Worm (Caenorhabditis elegans) whole organism, late embryonic: ENCODE results near the gene F47B8.1.

Source experiments
- C08G9.2 ChIP-seq: sonication (generic microtip); optimal IDR thresholded peaks from 2 replicates; lab custom pipeline; 2016; ENCODE audit warnings: mild to moderate bottlenecking, missing genetic modification characterization, moderate library complexity, missing compliant biosample characterization
- C38D4.7 ChIP-seq: fragments of 200-800 bp; sonication (Bioruptor generic); optimal IDR thresholded peaks from 2 replicates; lab custom pipeline; 2018; ENCODE audit warnings: mild to moderate bottlenecking, missing genetic modification characterization, moderate library complexity, missing compliant biosample characterization
- K09A11.1 ChIP-seq: sonication (generic microtip); optimal IDR thresholded peaks from 2 replicates; lab custom pipeline; 2017; ENCODE audit warnings: antibody characterized with exemption, mild to moderate bottlenecking, missing genetic modification characterization, missing compliant biosample characterization; ENCODE audit not compliant: insufficient read depth
- T23F11.4 ChIP-seq: fragments of 200-800 bp; sonication (Bioruptor generic); optimal IDR thresholded peaks from 2 replicates; lab custom pipeline; 2018; ENCODE audit warnings: mild to moderate bottlenecking, missing genetic modification characterization, missing compliant biosample characterization
- Y22D7AL.16 ChIP-seq: sonication (generic microtip); optimal IDR thresholded peaks from 2 replicates; lab custom pipeline; 2016; ENCODE audit warnings: missing genetic modification characterization, missing compliant biosample characterization
- ahr-1 ChIP-seq: sonication (generic microtip); optimal IDR thresholded peaks from 2 replicates; lab custom pipeline; 2016; ENCODE audit warnings: missing genetic modification characterization, missing compliant biosample characterization
- ama-1 ChIP-seq: fragments of 150-350 bp; optimal IDR thresholded peaks from 2 replicates; lab custom pipeline; 2014
- ceh-14 ChIP-seq: sonication (generic microtip); optimal IDR thresholded peaks from 2 replicates; lab custom pipeline; 2016; ENCODE audit warnings: missing genotype, missing genetic modification characterization, missing compliant biosample characterization
- ceh-18 ChIP-seq: sonication (generic microtip); optimal IDR thresholded peaks from 2 replicates; lab custom pipeline; 2016; ENCODE audit warnings: missing genetic modification characterization, missing compliant biosample characterization
- ceh-19 ChIP-seq: fragments of 200-800 bp; sonication (Bioruptor generic); optimal IDR thresholded peaks from 2 replicates; lab custom pipeline; 2018; ENCODE audit warnings: mild to moderate bottlenecking, missing genetic modification characterization, missing compliant biosample characterization
- ceh-22 ChIP-seq: sonication (generic microtip); optimal IDR thresholded peaks from 2 replicates; lab custom pipeline; 2017; ENCODE audit warnings: missing biosample characterization, missing genetic modification characterization
- ceh-48 ChIP-seq: sonication (generic microtip); optimal IDR thresholded peaks from 2 replicates; lab custom pipeline; 2016; ENCODE audit warnings: missing genetic modification characterization, inconsistent platforms, missing compliant biosample characterization
- che-1 ChIP-seq: sonication (generic microtip); optimal IDR thresholded peaks from 2 replicates; lab custom pipeline; 2016; ENCODE audit warnings: mild to moderate bottlenecking, missing genetic modification characterization, missing compliant biosample characterization
- dmd-4 ChIP-seq: sonication (generic microtip); optimal IDR thresholded peaks from 2 replicates; lab custom pipeline; 2016; ENCODE audit warnings: borderline replicate concordance, missing genetic modification characterization, missing compliant biosample characterization
- dve-1 ChIP-seq: sonication (generic microtip); optimal IDR thresholded peaks from 2 replicates; lab custom pipeline; 2017; ENCODE audit warnings: antibody characterized with exemption, mild to moderate bottlenecking, missing genetic modification characterization, missing compliant biosample characterization
- elt-4 ChIP-seq: sonication (generic microtip); optimal IDR thresholded peaks from 2 replicates; lab custom pipeline; 2016; ENCODE audit warnings: missing genetic modification characterization, missing compliant biosample characterization
- fkh-10 ChIP-seq: fragments of 150-350 bp; optimal IDR thresholded peaks from 2 replicates; lab custom pipeline; 2014; ENCODE audit warnings: missing biosample characterization, missing genetic modification reagents, missing genetic modification characterization
- fkh-6 ChIP-seq: sonication (generic microtip); optimal IDR thresholded peaks from 2 replicates; lab custom pipeline; 2016; ENCODE audit warnings: missing genetic modification characterization, missing compliant biosample characterization
- gmeb-2 ChIP-seq: sonication (generic microtip); optimal IDR thresholded peaks from 2 replicates; lab custom pipeline; 2016; ENCODE audit warnings: missing genetic modification characterization, inconsistent platforms, missing compliant biosample characterization
- hlh-8 ChIP-seq: sonication (generic microtip); optimal IDR thresholded peaks from 2 replicates; lab custom pipeline; 2016; ENCODE audit warnings: missing genotype, missing genetic modification characterization, missing compliant biosample characterization
- lin-11 ChIP-seq: fragments of 200-800 bp; sonication (Bioruptor generic); optimal IDR thresholded peaks from 2 replicates; lab custom pipeline; 2018; ENCODE audit warnings: mild to moderate bottlenecking, missing genetic modification characterization, missing compliant biosample characterization
- mec-3 ChIP-seq: sonication (generic microtip); optimal IDR thresholded peaks from 2 replicates; lab custom pipeline; 2016; ENCODE audit warnings: borderline replicate concordance, missing genetic modification characterization, missing compliant biosample characterization
- odd-2 ChIP-seq: sonication (generic microtip); optimal IDR thresholded peaks from 2 replicates; lab custom pipeline; 2017; ENCODE audit warnings: antibody characterized with exemption, mild to moderate bottlenecking, missing genetic modification characterization, missing compliant biosample characterization
- pag-3 ChIP-seq: sonication (generic microtip); optimal IDR thresholded peaks from 2 replicates; lab custom pipeline; 2016; ENCODE audit warnings: missing compliant biosample characterization, missing genetic modification characterization, borderline replicate concordance
- sdc-2 ChIP-seq: sonication (generic microtip); optimal IDR thresholded peaks from 2 replicates; lab custom pipeline; 2016; ENCODE audit warnings: missing genotype, missing genetic modification characterization, missing compliant biosample characterization
- sox-2 ChIP-seq: fragments of 200-800 bp; sonication (Bioruptor generic); IDR thresholded peaks from 2 replicates; pipeline ENCODE4 v1.3.6; 2022; ENCODE audit warnings: missing genetic modification reagents, missing genetic modification characterization, missing compliant biosample characterization
- sox-4 ChIP-seq: sonication (generic microtip); optimal IDR thresholded peaks from 2 replicates; lab custom pipeline; 2017; ENCODE audit warnings: mild to moderate bottlenecking, missing genetic modification characterization, inconsistent platforms, missing compliant biosample characterization
- syd-9 ChIP-seq: sonication (generic microtip); optimal IDR thresholded peaks from 2 replicates; lab custom pipeline; 2016; ENCODE audit warnings: mild to moderate bottlenecking, missing genetic modification characterization, moderate library complexity, missing compliant biosample characterization
- tbx-2 ChIP-seq: sonication (generic microtip); optimal IDR thresholded peaks from 2 replicates; lab custom pipeline; 2016; ENCODE audit warnings: missing genetic modification characterization, missing compliant biosample characterization
- tbx-7 ChIP-seq: sonication (generic microtip); optimal IDR thresholded peaks from 2 replicates; lab custom pipeline; 2016; ENCODE audit warnings: missing genotype, missing genetic modification characterization, missing compliant biosample characterization
- unc-42 ChIP-seq: sonication (generic microtip); optimal IDR thresholded peaks from 2 replicates; lab custom pipeline; 2016; ENCODE audit warnings: missing genotype, missing genetic modification characterization, missing compliant biosample characterization
- unc-55 ChIP-seq: sonication (generic microtip); optimal IDR thresholded peaks from 2 replicates; lab custom pipeline; 2017; ENCODE audit warnings: missing biosample characterization, missing genetic modification reagents, missing genetic modification characterization

F47B8.1 gene

ce11 chrV:14333116-14333515 is 19.0 kb upstream of the F47B8.1 start, which contains the start of gene srm-4:
TSS of gene srm-4 (plus strand) at chrV:14333416.
- TF ChIP-seq lin-11 (no peak), T23F11.4 (GFP tag; lab: Kevin White, UChicago) (no peak), elt-4 (tag; lab: Kevin White, UChicago) (no peak), C08G9.2 (tag; lab: Kevin White, UChicago) (no peak), ceh-14 (tag; lab: Kevin White, UChicago) (no peak), sdc-2 (no peak), unc-55 (no peak), tbx-7 (tag; lab: Kevin White, UChicago) (no peak), sox-2 (GFP tag; lab: Robert Waterston, UW) (no peak), ceh-18 (no peak), ahr-1 (tag; lab: Kevin White, UChicago) (no peak), fkh-6 (tag; lab: Kevin White, UChicago) (no peak), ceh-22 (tag; lab: Kevin White, UChicago) (no peak), unc-42 (no peak), Y22D7AL.16 (no peak), che-1 (no peak), hlh-8 (tag; lab: Kevin White, UChicago) (no peak), fkh-10 (GFP tag; lab: Kevin White, UChicago) (no peak)

ce11 chrV:14331477-14331876 is 17.3 kb upstream of the F47B8.1 start, which contains the start of gene F47B8.8:
TSS of gene F47B8.8 (plus strand) at chrV:14331733.
- TF ChIP-seq C08G9.2 (tag; lab: Kevin White, UChicago), result no peak
- TF ChIP-seq K09A11.1, result no peak
- no peak for TF ChIP-seq ceh-22 (tag; lab: Kevin White, UChicago)
- no peak for TF ChIP-seq ahr-1 (tag; lab: Kevin White, UChicago)
- no peak for TF ChIP-seq mec-3 (tag; lab: Kevin White, UChicago)
- no peak for TF ChIP-seq sdc-2
- TF ChIP-seq dmd-4 (tag; lab: Kevin White, UChicago), result no peak
- TF ChIP-seq ceh-19 (GFP tag; lab: Kevin White, UChicago), result no peak
- TF ChIP-seq syd-9 (tag; lab: Kevin White, UChicago), result no peak
- no peak for TF ChIP-seq ceh-48 (tag; lab: Kevin White, UChicago)
- no peak for TF ChIP-seq dve-1 (tag; lab: Kevin White, UChicago)
- TF ChIP-seq C38D4.7, result no peak
- TF ChIP-seq sox-4 (tag; lab: Kevin White, UChicago), result no peak
- no peak for TF ChIP-seq sox-2 (GFP tag; lab: Robert Waterston, UW)
- TF ChIP-seq Y22D7AL.16, result no peak
- TF ChIP-seq odd-2 (tag; lab: Kevin White, UChicago), result no peak
- TF ChIP-seq gmeb-2 (tag; lab: Kevin White, UChicago), result no peak
- TF ChIP-seq fkh-10 (GFP tag; lab: Kevin White, UChicago), result no peak

- TF ChIP-seq lin-11 (no peak), C08G9.2 (tag; lab: Kevin White, UChicago) (no peak), tbx-2 (tag; lab: Kevin White, UChicago) (no peak), che-1 (no peak)
Measured at ce11 chrV:14328806-14329205, 14.7 kb upstream of the F47B8.1 start, which contains the start of gene pepm-1. TSS of gene pepm-1 (plus strand) at chrV:14329106.

- TF ChIP-seq ama-1 (no peak), sox-2 (GFP tag; lab: Robert Waterston, UW) (no peak), pag-3 (tag; lab: Kevin White, UChicago) (no peak)
Measured at ce11 chrV:14327776-14328175, 13.6 kb upstream of the F47B8.1 start, which contains the start of gene F47B8.5. TSS of gene F47B8.5 (minus strand) at chrV:14327876.
